Fruit fly (Drosophila melanogaster) Kc167 (cell line): Measurements from ENCODE around the gene jp.

Experiments used
- Myc ChIP-seq: fragments of >200 bp; optimal IDR thresholded peaks from 2 replicates; lab custom pipeline; 2017; ENCODE audit warnings: missing external identifiers
- ttk ChIP-seq: sonication (Bioruptor generic); optimal IDR thresholded peaks from 2 replicates; lab custom pipeline; 2017; ENCODE audit warnings: missing external identifiers

dm6 chr2L:9524915-9525314 lies 41.6 kb downstream of the jp start:
- TF ChIP-seq ttk (lab: Kevin White, UChicago) (no peak), Myc (lab: Kevin White, UChicago) (no peak)
